Fruit fly (Drosophila melanogaster) whole organism, larva: Measurements from ENCODE around the gene Adgf-A.

Source experiments
- noc ChIP-seq: fragments of 200-800 bp; sonication (Bioruptor generic); optimal IDR thresholded peaks from 3 replicates; lab custom pipeline; 2019; ENCODE audit warnings: missing biosample characterization, mild to moderate bottlenecking, missing genetic modification characterization, moderate library complexity

The Adgf-A gene

DNA sequence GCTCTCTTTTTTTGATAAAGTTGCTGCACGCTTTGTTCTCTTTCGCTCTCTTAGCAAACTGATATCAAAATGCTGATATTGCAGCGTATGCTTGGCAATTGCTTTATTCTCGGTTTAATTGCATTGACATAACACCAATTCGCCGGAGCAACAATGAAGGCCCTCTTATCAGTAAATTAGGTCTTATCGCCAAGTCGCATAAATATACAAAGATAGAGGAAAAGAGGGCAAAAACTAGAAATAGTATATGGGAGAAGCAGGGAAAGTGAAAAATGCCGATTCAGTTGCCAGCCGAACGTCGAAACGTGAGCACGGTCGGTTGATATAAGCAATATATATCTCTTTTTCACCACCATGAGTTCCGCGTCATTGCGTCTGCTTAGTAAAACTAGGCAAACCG lies 23.5 kb downstream of the Adgf-A start, which contains the start of gene CG7460:
CG7460 (plus strand) TSS at position 70 of the 400 bp plus-strand sequence.
- TF ChIP-seq noc (tag; lab: Kevin White, UChicago), result peak; percentile 7

DNA sequence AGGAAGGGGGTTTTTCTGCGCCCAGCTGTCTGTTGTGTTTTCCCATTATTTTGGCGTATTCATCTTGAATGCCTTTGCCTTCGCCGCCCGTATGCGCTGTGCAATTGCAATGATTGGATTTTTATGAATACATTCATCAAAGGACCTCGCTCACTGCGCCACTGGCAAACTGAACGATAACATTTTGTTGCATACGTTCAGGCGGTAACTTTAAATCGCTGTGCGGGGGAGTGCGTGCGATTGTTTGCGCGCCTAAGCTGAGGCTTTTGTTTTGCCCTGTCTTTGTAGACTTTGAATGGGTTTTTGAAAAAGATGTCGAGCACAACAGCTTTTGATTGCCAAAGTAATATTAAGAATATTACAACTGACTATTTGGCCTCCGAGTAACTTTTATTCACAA lies 24.3 kb downstream of the Adgf-A start:
- TF ChIP-seq noc (tag; lab: Kevin White, UChicago), result no peak

DNA sequence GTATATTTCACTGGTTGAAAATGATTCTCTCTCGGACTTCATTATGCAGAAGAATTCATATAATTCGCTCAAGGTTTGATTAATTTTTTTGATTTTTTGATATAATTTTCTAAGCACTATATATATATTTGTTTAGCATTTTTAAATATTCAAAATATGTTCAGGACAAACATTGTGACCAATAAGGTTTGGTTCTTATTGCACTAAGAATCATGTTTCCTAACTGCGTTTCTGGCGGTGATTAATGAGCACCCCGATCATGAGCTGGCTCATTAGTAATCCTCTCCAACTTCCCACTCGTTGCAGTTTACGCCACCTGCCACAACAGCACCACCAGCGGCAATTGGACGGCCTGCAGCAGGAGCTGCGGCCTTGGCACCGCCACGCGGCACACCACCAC lies 34.7 kb downstream of the Adgf-A start, which contains the start of gene CG6052:
CG6052 (minus strand) TSS at position 101 of the 400 bp plus-strand sequence.
- no peak for TF ChIP-seq noc (tag; lab: Kevin White, UChicago)

DNA sequence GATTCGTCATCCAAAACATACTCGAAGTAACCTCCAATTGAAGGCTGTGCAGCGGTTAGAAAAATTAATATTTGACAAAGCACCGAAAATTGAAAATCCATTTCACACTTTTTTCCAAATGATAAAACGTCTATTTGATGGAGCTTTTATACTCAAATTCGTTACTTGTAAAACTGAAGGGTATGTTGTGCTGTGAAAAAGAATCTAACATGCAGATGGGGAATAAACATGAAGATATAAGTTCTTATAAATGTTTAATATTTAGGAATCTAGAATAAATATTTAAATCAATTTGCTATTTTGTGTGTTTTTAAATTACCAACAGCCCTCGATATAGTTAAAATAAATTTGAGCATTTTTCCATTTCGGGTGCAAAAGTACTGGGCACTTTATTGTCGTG lies 44.2 kb downstream of the Adgf-A start, which contains the start of gene CheB74a:
CheB74a (minus strand) TSS at position 101 of the 400 bp plus-strand sequence.
- no peak for TF ChIP-seq noc (tag; lab: Kevin White, UChicago)
